Worm (Caenorhabditis elegans): ENCODE results near the gene fbxa-151.

The fbxa-151 gene

DNA sequence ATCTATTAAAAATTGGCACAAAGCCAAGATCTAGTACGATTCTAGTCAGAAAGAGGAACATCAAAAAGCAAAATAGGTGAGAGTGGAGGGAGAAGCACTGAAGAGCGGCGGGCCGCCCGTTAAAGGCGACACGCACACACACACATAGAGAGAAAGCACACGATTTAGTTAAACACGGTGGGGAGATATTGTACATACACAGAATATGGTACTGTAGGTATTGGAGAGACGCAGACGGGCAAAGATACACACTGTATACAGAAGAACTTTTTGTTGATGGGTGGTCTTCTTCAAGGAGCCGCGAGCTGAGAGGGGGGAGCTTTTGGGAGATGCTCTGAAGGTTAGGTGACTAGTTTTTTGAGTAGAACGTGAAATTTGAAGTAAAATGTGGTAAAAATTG lies 40.4 kb downstream of the fbxa-151 start:
- TF ChIP-seq F13C5.2 (tag; optimal IDR thresholded peaks at IDR 0.05) (no peak), ceh-36 (tag; optimal IDR thresholded peaks at IDR 0.05) (no peak), ets-7 (tag; optimal IDR thresholded peaks at IDR 0.05) (no peak), aly-1 (tag; optimal IDR thresholded peaks at IDR 0.05) (no peak), tbx-11 (GFP tag; IDR thresholded peaks at IDR 0.05) (no peak), sea-1 (GFP tag; conservative IDR thresholded peaks at IDR 0.05) (no peak), scrt-1 (GFP tag; IDR thresholded peaks at IDR 0.05) (no peak), hmg-4 (GFP tag; optimal IDR thresholded peaks at IDR 0.05) (no peak)

DNA sequence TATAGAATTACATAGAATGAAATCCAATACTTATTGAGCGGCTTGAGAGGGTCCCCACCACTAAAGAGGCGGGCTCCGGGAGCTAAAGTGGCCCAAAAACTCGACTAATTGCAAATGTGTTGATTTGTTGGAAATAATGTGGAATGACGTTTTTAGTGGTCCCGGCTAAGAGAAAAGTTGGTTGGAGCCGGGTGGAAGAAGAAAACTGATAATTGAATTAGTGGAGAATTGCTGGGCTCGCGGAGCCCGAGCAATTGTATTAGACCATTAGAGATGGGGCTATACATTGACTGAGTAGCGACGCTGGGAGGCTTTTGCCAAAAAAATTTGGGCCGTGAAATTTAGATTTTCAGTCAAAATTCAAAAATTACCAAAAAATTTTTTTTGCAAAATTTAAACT lies 41.1 kb downstream of the fbxa-151 start:
- TF ChIP-seq pes-1 (GFP tag; IDR thresholded peaks at IDR 0.05) (no peak), ama-1 (optimal IDR thresholded peaks at IDR 0.05) (no peak), tbx-37 (GFP tag; conservative IDR thresholded peaks at IDR 0.05) (no peak), tra-4 (tag; optimal IDR thresholded peaks at IDR 0.05) (no peak), F13C5.2 (tag; optimal IDR thresholded peaks at IDR 0.05) (no peak), hmbx-1 (tag; optimal IDR thresholded peaks at IDR 0.05) (no peak), ceh-13 (GFP tag; optimal IDR thresholded peaks at IDR 0.05) (no peak), hnd-1 (tag; optimal IDR thresholded peaks at IDR 0.05) (no peak), ets-7 (tag; optimal IDR thresholded peaks at IDR 0.05) (no peak), ceh-36 (tag; optimal IDR thresholded peaks at IDR 0.05) (no peak), scrt-1 (GFP tag; IDR thresholded peaks at IDR 0.05) (no peak), sea-1 (GFP tag; conservative IDR thresholded peaks at IDR 0.05) (no peak)

DNA sequence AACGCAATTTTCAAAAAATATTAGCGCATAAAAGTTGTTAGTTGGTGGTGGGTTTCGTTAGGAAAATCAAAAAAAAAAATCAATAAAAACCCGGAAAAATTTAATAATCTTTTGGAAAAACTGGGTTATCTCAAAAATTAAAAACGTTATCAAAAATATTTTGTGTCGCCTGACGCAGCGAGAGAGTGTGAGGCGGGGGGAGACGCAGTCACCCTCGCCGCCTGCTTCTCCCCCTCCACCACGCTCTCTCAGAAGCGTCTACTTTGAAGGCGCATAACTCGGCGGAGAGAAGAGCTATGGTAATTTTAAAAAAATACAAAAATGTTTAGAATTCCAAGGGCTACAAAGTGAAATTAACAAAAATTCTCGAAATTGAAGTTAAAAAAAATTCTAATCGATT lies 41.6 kb downstream of the fbxa-151 start:
- TF ChIP-seq B0310.2 (tag; optimal IDR thresholded peaks at IDR 0.05), result no peak
- no peak for TF ChIP-seq hnd-1 (tag; optimal IDR thresholded peaks at IDR 0.05)
- TF ChIP-seq scrt-1 (GFP tag; IDR thresholded peaks at IDR 0.05), result no peak
- TF ChIP-seq F13C5.2 (tag; optimal IDR thresholded peaks at IDR 0.05), result no peak
- TF ChIP-seq tbx-37 (GFP tag; conservative IDR thresholded peaks at IDR 0.05), result no peak
- no peak for TF ChIP-seq ets-7 (tag; optimal IDR thresholded peaks at IDR 0.05)
- TF ChIP-seq hmg-4 (GFP tag; optimal IDR thresholded peaks at IDR 0.05), result no peak
- TF ChIP-seq tra-4 (tag; optimal IDR thresholded peaks at IDR 0.05), result no peak
- no peak for TF ChIP-seq flt-1 (GFP tag; IDR thresholded peaks at IDR 0.05)
- no peak for TF ChIP-seq sea-1 (GFP tag; conservative IDR thresholded peaks at IDR 0.05)
- no peak for TF ChIP-seq ama-1 (optimal IDR thresholded peaks at IDR 0.05)
- TF ChIP-seq pes-1 (GFP tag; IDR thresholded peaks at IDR 0.05), result no peak
- TF ChIP-seq ceh-13 (GFP tag; optimal IDR thresholded peaks at IDR 0.05), result no peak
- no peak for TF ChIP-seq tbx-11 (GFP tag; IDR thresholded peaks at IDR 0.05)
- no peak for TF ChIP-seq hmbx-1 (tag; optimal IDR thresholded peaks at IDR 0.05)
- no peak for TF ChIP-seq aly-1 (tag; optimal IDR thresholded peaks at IDR 0.05)
- TF ChIP-seq ceh-36 (tag; optimal IDR thresholded peaks at IDR 0.05), result no peak

DNA sequence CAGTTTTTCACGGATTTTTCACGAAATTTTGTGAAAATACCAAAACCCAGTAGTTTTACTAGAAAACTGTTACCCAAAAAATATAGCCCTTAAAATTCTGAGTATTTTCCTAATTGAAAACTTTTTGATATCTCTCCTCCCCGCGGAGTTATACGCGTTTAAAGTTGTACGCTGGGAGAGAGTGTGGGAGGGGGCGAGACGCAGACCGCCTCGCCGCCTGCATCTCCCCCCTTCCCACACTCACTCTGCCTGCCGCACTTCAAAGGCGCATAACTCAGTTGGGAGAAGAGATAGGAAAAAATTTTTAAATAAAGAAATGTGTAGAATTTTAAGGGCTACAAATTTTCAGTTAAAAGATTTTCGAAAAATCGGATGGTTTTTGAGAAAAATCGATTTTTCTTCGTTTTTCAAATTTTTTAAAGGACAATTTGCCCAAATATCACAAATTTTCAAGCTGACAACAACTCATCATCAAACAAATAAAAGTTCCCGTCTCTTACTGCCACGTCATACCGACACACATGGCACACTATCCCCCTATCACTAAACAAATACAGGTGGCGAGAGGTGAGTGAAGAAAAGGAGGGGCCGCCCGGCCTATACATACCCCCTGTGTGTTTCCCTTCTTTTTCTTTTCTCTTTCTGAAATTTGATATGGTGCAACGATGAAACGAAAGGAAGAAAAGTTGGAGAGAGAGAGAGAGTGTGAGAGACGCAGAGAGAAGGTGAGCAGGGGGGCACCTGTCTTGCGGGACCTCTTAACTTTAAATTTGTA lies 43.2 kb downstream of the fbxa-151 start:
- TF ChIP-seq ets-7 (tag; optimal IDR thresholded peaks at IDR 0.05), result no peak
- no peak for TF ChIP-seq scrt-1 (GFP tag; IDR thresholded peaks at IDR 0.05)
- TF ChIP-seq flt-1 (GFP tag; IDR thresholded peaks at IDR 0.05), result no peak
- no peak for TF ChIP-seq sea-1 (GFP tag; conservative IDR thresholded peaks at IDR 0.05)
- TF ChIP-seq pes-1 (GFP tag; IDR thresholded peaks at IDR 0.05), result no peak
- no peak for TF ChIP-seq ceh-36 (tag; optimal IDR thresholded peaks at IDR 0.05)
- no peak for TF ChIP-seq F13C5.2 (tag; optimal IDR thresholded peaks at IDR 0.05)
- TF ChIP-seq tbx-11 (GFP tag; IDR thresholded peaks at IDR 0.05), result no peak

DNA sequence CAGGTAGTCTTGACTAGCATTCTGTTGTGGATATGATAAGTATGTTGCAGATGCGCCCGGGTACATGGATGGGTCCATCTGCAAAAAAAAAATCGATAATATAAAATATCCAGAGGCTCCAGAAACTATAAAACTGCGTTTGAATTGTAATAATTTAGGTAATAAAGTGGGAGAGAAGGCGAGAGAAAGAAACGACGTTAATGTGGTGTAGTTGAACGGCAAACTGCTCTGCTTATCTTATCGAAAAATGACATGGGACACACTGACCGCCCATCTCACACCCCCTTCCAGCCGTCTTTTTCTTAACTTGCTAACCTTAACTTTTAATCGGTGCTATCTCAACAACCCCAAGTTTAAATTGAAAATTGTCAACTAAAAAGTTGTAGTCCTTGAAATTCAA lies 44.7 kb downstream of the fbxa-151 start:
- TF ChIP-seq B0310.2 (tag; optimal IDR thresholded peaks at IDR 0.05), result no peak
- TF ChIP-seq scrt-1 (GFP tag; IDR thresholded peaks at IDR 0.05), result no peak
- no peak for TF ChIP-seq sea-1 (GFP tag; conservative IDR thresholded peaks at IDR 0.05)
- TF ChIP-seq aly-1 (tag; optimal IDR thresholded peaks at IDR 0.05), result no peak
- TF ChIP-seq flt-1 (GFP tag; IDR thresholded peaks at IDR 0.05), result no peak
- TF ChIP-seq pes-1 (GFP tag; IDR thresholded peaks at IDR 0.05), result no peak
- TF ChIP-seq tra-4 (tag; optimal IDR thresholded peaks at IDR 0.05), result no peak
- no peak for TF ChIP-seq hnd-1 (tag; optimal IDR thresholded peaks at IDR 0.05)
- no peak for TF ChIP-seq ets-7 (tag; optimal IDR thresholded peaks at IDR 0.05)
- TF ChIP-seq hmbx-1 (tag; optimal IDR thresholded peaks at IDR 0.05), result no peak
- TF ChIP-seq hmg-4 (GFP tag; optimal IDR thresholded peaks at IDR 0.05), result no peak
- TF ChIP-seq tbx-11 (GFP tag; IDR thresholded peaks at IDR 0.05), result no peak
- no peak for TF ChIP-seq ceh-36 (tag; optimal IDR thresholded peaks at IDR 0.05)
- TF ChIP-seq ama-1 (optimal IDR thresholded peaks at IDR 0.05), result no peak
- TF ChIP-seq F13C5.2 (tag; optimal IDR thresholded peaks at IDR 0.05), result no peak
- TF ChIP-seq tbx-37 (GFP tag; conservative IDR thresholded peaks at IDR 0.05), result no peak
- no peak for TF ChIP-seq ceh-13 (GFP tag; optimal IDR thresholded peaks at IDR 0.05)

DNA sequence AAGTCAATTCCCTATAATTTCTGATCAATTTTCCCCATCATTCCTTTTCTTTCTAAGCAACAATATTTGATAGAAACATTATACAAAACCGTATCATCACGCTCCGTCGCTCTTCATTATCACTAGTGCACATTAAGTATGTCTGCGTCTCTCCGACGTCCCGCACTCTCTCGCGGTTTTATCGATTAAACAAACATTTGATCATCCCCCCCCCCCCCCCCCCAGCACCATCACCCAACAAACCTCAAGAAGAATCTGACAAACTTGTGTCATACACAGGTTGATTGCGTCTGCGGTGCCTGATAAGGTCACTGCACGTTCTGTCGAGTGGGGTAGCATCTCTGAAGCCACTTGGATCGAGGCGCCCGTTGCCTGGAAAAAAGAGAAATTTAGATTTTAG lies 46.7 kb downstream of the fbxa-151 start:
- no peak for TF ChIP-seq F13C5.2 (tag; optimal IDR thresholded peaks at IDR 0.05)
- TF ChIP-seq hmbx-1 (tag; optimal IDR thresholded peaks at IDR 0.05), result no peak
- TF ChIP-seq tra-4 (tag; optimal IDR thresholded peaks at IDR 0.05), result no peak
- TF ChIP-seq sea-1 (GFP tag; conservative IDR thresholded peaks at IDR 0.05), result no peak
- TF ChIP-seq tbx-11 (GFP tag; IDR thresholded peaks at IDR 0.05), result no peak
- TF ChIP-seq hmg-4 (GFP tag; optimal IDR thresholded peaks at IDR 0.05), result no peak
- no peak for TF ChIP-seq hnd-1 (tag; optimal IDR thresholded peaks at IDR 0.05)
- TF ChIP-seq ceh-13 (GFP tag; optimal IDR thresholded peaks at IDR 0.05), result no peak
- no peak for TF ChIP-seq B0310.2 (tag; optimal IDR thresholded peaks at IDR 0.05)
- TF ChIP-seq ama-1 (optimal IDR thresholded peaks at IDR 0.05), result no peak
- no peak for TF ChIP-seq ceh-36 (tag; optimal IDR thresholded peaks at IDR 0.05)
- TF ChIP-seq flt-1 (GFP tag; IDR thresholded peaks at IDR 0.05), result no peak
- no peak for TF ChIP-seq ets-7 (tag; optimal IDR thresholded peaks at IDR 0.05)
- no peak for TF ChIP-seq pes-1 (GFP tag; IDR thresholded peaks at IDR 0.05)
- TF ChIP-seq tbx-37 (GFP tag; conservative IDR thresholded peaks at IDR 0.05), result no peak
- TF ChIP-seq scrt-1 (GFP tag; IDR thresholded peaks at IDR 0.05), result no peak
- no peak for TF ChIP-seq aly-1 (tag; optimal IDR thresholded peaks at IDR 0.05)

DNA sequence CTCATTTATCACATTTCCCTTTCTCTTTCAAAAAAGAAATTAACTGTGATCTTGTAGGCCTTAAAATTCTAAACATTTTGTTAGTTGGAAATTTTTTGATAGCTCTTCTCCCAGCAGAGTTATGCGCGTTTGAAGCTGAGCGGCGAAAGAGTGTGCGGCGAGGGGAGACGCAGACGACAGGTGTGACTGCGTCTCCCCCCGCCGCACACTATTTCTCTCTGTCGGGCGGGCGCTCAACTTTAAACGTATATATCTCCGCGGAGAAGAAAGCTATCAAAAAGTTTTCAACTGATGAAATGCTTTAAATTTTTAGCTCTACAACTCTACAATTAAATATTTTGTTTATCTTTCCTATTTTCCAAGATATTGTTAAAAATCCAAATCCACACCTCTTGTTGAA lies 47.7 kb downstream of the fbxa-151 start:
- TF ChIP-seq tbx-37 (GFP tag; conservative IDR thresholded peaks at IDR 0.05), result no peak
- no peak for TF ChIP-seq tra-4 (tag; optimal IDR thresholded peaks at IDR 0.05)
- TF ChIP-seq hnd-1 (tag; optimal IDR thresholded peaks at IDR 0.05), result no peak
- no peak for TF ChIP-seq ama-1 (optimal IDR thresholded peaks at IDR 0.05)
- no peak for TF ChIP-seq B0310.2 (tag; optimal IDR thresholded peaks at IDR 0.05)
- no peak for TF ChIP-seq hmg-4 (GFP tag; optimal IDR thresholded peaks at IDR 0.05)
- TF ChIP-seq pes-1 (GFP tag; IDR thresholded peaks at IDR 0.05), result no peak
- TF ChIP-seq aly-1 (tag; optimal IDR thresholded peaks at IDR 0.05), result no peak
- TF ChIP-seq ceh-13 (GFP tag; optimal IDR thresholded peaks at IDR 0.05), result no peak
- no peak for TF ChIP-seq F13C5.2 (tag; optimal IDR thresholded peaks at IDR 0.05)
- no peak for TF ChIP-seq tbx-11 (GFP tag; IDR thresholded peaks at IDR 0.05)
- TF ChIP-seq sea-1 (GFP tag; conservative IDR thresholded peaks at IDR 0.05), result no peak
- no peak for TF ChIP-seq scrt-1 (GFP tag; IDR thresholded peaks at IDR 0.05)
- no peak for TF ChIP-seq flt-1 (GFP tag; IDR thresholded peaks at IDR 0.05)
- no peak for TF ChIP-seq ceh-36 (tag; optimal IDR thresholded peaks at IDR 0.05)
- no peak for TF ChIP-seq hmbx-1 (tag; optimal IDR thresholded peaks at IDR 0.05)
